Worm (Caenorhabditis elegans) whole organism, early embryonic: ENCODE data around the gene ZK185.2.

Experiments used
- B0310.2 ChIP-seq: sonication (generic microtip); optimal IDR thresholded peaks from 2 replicates; lab custom pipeline; 2016; ENCODE audit warnings: mild to moderate bottlenecking, missing genetic modification characterization, missing compliant biosample characterization
- F13C5.2 ChIP-seq: sonication (generic microtip); optimal IDR thresholded peaks from 2 replicates; lab custom pipeline; 2017; ENCODE audit warnings: mild to moderate bottlenecking, missing genetic modification characterization, inconsistent platforms, missing compliant biosample characterization
- aly-1 ChIP-seq: sonication (generic microtip); optimal IDR thresholded peaks from 2 replicates; lab custom pipeline; 2016; ENCODE audit warnings: missing genetic modification characterization, missing compliant biosample characterization
- ama-1 ChIP-seq: fragments of 150-350 bp; optimal IDR thresholded peaks from 2 replicates; lab custom pipeline; 2014
- ceh-13 ChIP-seq: fragments of 200-800 bp; sonication (Bioruptor generic); optimal IDR thresholded peaks from 2 replicates; lab custom pipeline; 2018; ENCODE audit warnings: mild to moderate bottlenecking, missing genetic modification characterization, missing compliant biosample characterization
- ceh-36 ChIP-seq: sonication (generic microtip); optimal IDR thresholded peaks from 2 replicates; lab custom pipeline; 2016; ENCODE audit warnings: missing genetic modification characterization, inconsistent platforms, missing compliant biosample characterization
- flt-1 ChIP-seq: fragments of 200-800 bp; sonication (Bioruptor generic); IDR thresholded peaks from 2 replicates; pipeline ENCODE4 v1.3.6; 2022; ENCODE audit warnings: missing genetic modification characterization, missing compliant biosample characterization
- hnd-1 ChIP-seq: sonication (generic microtip); optimal IDR thresholded peaks from 2 replicates; lab custom pipeline; 2016; ENCODE audit warnings: missing genetic modification characterization, missing compliant biosample characterization
- sea-1 ChIP-seq: fragments of 200-800 bp; sonication (Bioruptor generic); conservative IDR thresholded peaks from 2 replicates; pipeline ENCODE4 v1.3.6; 2022; ENCODE audit warnings: missing genetic modification characterization, missing compliant biosample characterization
- tbx-37 ChIP-seq: fragments of 200-800 bp; sonication (Bioruptor generic); conservative IDR thresholded peaks from 2 replicates; pipeline ENCODE4 v1.3.6; 2022; ENCODE audit warnings: missing genetic modification reagents, missing genetic modification characterization, missing compliant biosample characterization
- tra-4 ChIP-seq: sonication (generic microtip); optimal IDR thresholded peaks from 2 replicates; lab custom pipeline; 2017; ENCODE audit warnings: missing genetic modification characterization, missing compliant biosample characterization

ce11 chrIV:4579472-4579871 is 43.1 kb downstream of the ZK185.2 start:
- TF ChIP-seq flt-1 (GFP tag; lab: Robert Waterston, UW) (no peak), ceh-36 (tag; lab: Kevin White, UChicago) (no peak), ceh-13 (GFP tag; lab: Kevin White, UChicago) (no peak), ama-1 (lab: Kevin White, UChicago) (no peak), tbx-37 (GFP tag; lab: Robert Waterston, UW) (no peak), hnd-1 (tag; lab: Kevin White, UChicago) (no peak), sea-1 (GFP tag; lab: Robert Waterston, UW) (no peak), aly-1 (tag; lab: Kevin White, UChicago) (no peak), B0310.2 (tag; lab: Kevin White, UChicago) (no peak), F13C5.2 (tag; lab: Kevin White, UChicago) (no peak), tra-4 (tag; lab: Kevin White, UChicago) (no peak)
